Fruit fly (Drosophila melanogaster) whole organism, prepupa: ENCODE results near the gene CG15435.

Experiments
- CG1621 ChIP-seq: fragments of 200-800 bp; sonication (Bioruptor generic); optimal IDR thresholded peaks from 3 replicates; lab custom pipeline; 2018; ENCODE audit warnings: missing biosample characterization, mild to moderate bottlenecking, missing genetic modification characterization
- CG16779 ChIP-seq: fragments of 200-800 bp; sonication (Bioruptor generic); optimal IDR thresholded peaks from 3 replicates; lab custom pipeline; 2017; ENCODE audit warnings: missing biosample characterization, mild to moderate bottlenecking, missing genetic modification characterization
- CG34406 ChIP-seq: fragments of 200-800 bp; sonication (Bioruptor generic); optimal IDR thresholded peaks from 3 replicates; lab custom pipeline; 2016; ENCODE audit warnings: missing biosample characterization, missing genetic modification characterization
- CG6163 ChIP-seq: fragments of 200-800 bp; sonication (Bioruptor generic); IDR thresholded peaks from 3 replicates; pipeline ENCODE4 v1.3.6; 2022; ENCODE audit warnings: missing biosample characterization, missing genetic modification characterization
- CG6276 ChIP-seq: fragments of 200-800 bp; sonication (Bioruptor generic); optimal IDR thresholded peaks from 2 replicates; lab custom pipeline; 2017; ENCODE audit warnings: missing biosample characterization, mild to moderate bottlenecking, missing genetic modification characterization
- Hr39 ChIP-seq: fragments of 200-800 bp; sonication (Bioruptor generic); optimal IDR thresholded peaks from 2 replicates; lab custom pipeline; 2016; ENCODE audit warnings: missing biosample characterization, missing genetic modification characterization
- Lpt ChIP-seq: fragments of 200-800 bp; sonication (Bioruptor generic); optimal IDR thresholded peaks from 3 replicates; lab custom pipeline; 2016; ENCODE audit warnings: missing biosample characterization, missing genetic modification characterization
- fd59A ChIP-seq: fragments of 200-800 bp; sonication (Bioruptor generic); optimal IDR thresholded peaks from 2 replicates; lab custom pipeline; 2017; ENCODE audit warnings: missing biosample characterization, mild to moderate bottlenecking, missing genetic modification characterization, missing genetic modification reagents
- lz ChIP-seq: fragments of 200-800 bp; sonication (Bioruptor generic); optimal IDR thresholded peaks from 3 replicates; lab custom pipeline; 2016; ENCODE audit warnings: missing biosample characterization, missing genetic modification characterization

DNA sequence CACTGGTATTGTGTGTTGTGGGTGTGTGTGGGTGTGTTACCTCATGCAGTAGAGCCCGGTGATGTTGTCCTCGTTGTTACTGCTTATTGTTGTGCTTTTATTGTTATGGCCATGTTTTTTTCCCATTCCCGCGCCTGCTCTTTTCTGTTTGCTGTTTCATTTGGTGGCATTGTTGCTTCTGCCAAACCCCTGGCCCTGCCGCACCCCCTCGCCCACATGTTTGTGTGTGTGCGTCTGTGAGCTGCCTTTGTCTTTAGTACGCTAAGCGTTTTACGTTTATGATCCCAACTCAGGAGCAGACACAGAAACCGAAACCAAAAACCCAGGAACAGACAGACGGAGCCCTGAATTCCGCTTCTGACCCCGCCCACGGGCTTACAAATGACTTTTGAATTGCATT is 45.5 kb upstream of the CG15435 start:
- TF ChIP-seq CG6276 (GFP tag; lab: Kevin White, UChicago) (no peak), CG6163 (GFP tag; lab: Robert Waterston, UW) (no peak), Lpt (no peak), Hr39 (GFP tag; lab: Kevin White, UChicago) (no peak), CG16779 (no peak), fd59A (GFP tag; lab: Kevin White, UChicago) (no peak), CG1621 (tag; lab: Kevin White, UChicago) (no peak), lz (no peak), CG34406 (GFP tag; lab: Kevin White, UChicago) (no peak)
